Worm (Caenorhabditis elegans) whole organism, early embryonic: ENCODE measurements around the gene gcst-1.

ENCODE experiments used
- ama-1 ChIP-seq: fragments of 150-350 bp; optimal IDR thresholded peaks from 2 replicates; lab custom pipeline; 2014
- ceh-13 ChIP-seq: fragments of 200-800 bp; sonication (Bioruptor generic); optimal IDR thresholded peaks from 2 replicates; lab custom pipeline; 2018; ENCODE audit warnings: mild to moderate bottlenecking, missing genetic modification characterization, missing compliant biosample characterization
- flt-1 ChIP-seq: fragments of 200-800 bp; sonication (Bioruptor generic); IDR thresholded peaks from 2 replicates; pipeline ENCODE4 v1.3.6; 2022; ENCODE audit warnings: missing genetic modification characterization, missing compliant biosample characterization
- scrt-1 ChIP-seq: fragments of 200-800 bp; sonication (Bioruptor generic); IDR thresholded peaks from 2 replicates; pipeline ENCODE4 v1.3.6; 2022; ENCODE audit warnings: missing genetic modification characterization, missing compliant biosample characterization
- tbx-37 ChIP-seq: fragments of 200-800 bp; sonication (Bioruptor generic); conservative IDR thresholded peaks from 2 replicates; pipeline ENCODE4 v1.3.6; 2022; ENCODE audit warnings: missing genetic modification reagents, missing genetic modification characterization, missing compliant biosample characterization
- tra-4 ChIP-seq: sonication (generic microtip); optimal IDR thresholded peaks from 2 replicates; lab custom pipeline; 2017; ENCODE audit warnings: missing genetic modification characterization, missing compliant biosample characterization

- no peak for TF ChIP-seq scrt-1 (GFP tag; lab: Robert Waterston, UW)
- TF ChIP-seq ama-1 (lab: Kevin White, UChicago) = no peak
- TF ChIP-seq flt-1 (GFP tag; lab: Robert Waterston, UW) = no peak
- no peak for TF ChIP-seq tbx-37 (GFP tag; lab: Robert Waterston, UW)
- no peak for TF ChIP-seq ceh-13 (GFP tag; lab: Kevin White, UChicago)
- no peak for TF ChIP-seq tra-4 (tag; lab: Kevin White, UChicago)
These were observed 45.4 kb upstream of the gcst-1 start for ce11 chrV:5667337-5667736.
